Worm (Caenorhabditis elegans) whole organism, L3 larva: ENCODE data around the gene msp-36.

Source experiments
- ceh-9 ChIP-seq: sonication (generic microtip); optimal IDR thresholded peaks from 2 replicates; lab custom pipeline; 2018; ENCODE audit warnings: missing biosample characterization, missing genetic modification characterization
- egl-5 ChIP-seq: fragments of 150-350 bp; optimal IDR thresholded peaks from 2 replicates; lab custom pipeline; 2017; ENCODE audit warnings: missing biosample characterization, missing genetic modification reagents, missing genetic modification characterization, inconsistent platforms
- elt-1 ChIP-seq: fragments of 150-350 bp; optimal IDR thresholded peaks from 2 replicates; lab custom pipeline; 2014; ENCODE audit warnings: missing biosample characterization, missing genetic modification characterization
- eor-1 ChIP-seq, 2 experiments: fragments of 150-350 bp; optimal IDR thresholded peaks; 2 replicates each; lab custom pipeline; 2014 to 2018; ENCODE audit warnings: missing biosample characterization in 2 of 2, missing genetic modification characterization in 2 of 2
- fkh-10 ChIP-seq: sonication (generic microtip); optimal IDR thresholded peaks from 2 replicates; lab custom pipeline; 2017; ENCODE audit warnings: missing biosample characterization, missing genetic modification reagents, missing genetic modification characterization
- fos-1 ChIP-seq: fragments of 150-350 bp; optimal IDR thresholded peaks from 2 replicates; lab custom pipeline; 2014; ENCODE audit warnings: missing biosample characterization, missing genetic modification characterization
- nhr-11 ChIP-seq: fragments of 150-350 bp; optimal IDR thresholded peaks from 2 replicates; lab custom pipeline; 2014; ENCODE audit warnings: missing biosample characterization, missing genetic modification characterization
- nhr-237 ChIP-seq: fragments of 150-350 bp; optimal IDR thresholded peaks from 2 replicates; lab custom pipeline; 2014; ENCODE audit warnings: missing biosample characterization, missing genetic modification characterization
- snpc-4 ChIP-seq: fragments of 150-350 bp; optimal IDR thresholded peaks from 2 replicates; lab custom pipeline; 2014; ENCODE audit warnings: missing biosample characterization, missing genetic modification characterization
- unc-62 ChIP-seq: fragments of 150-350 bp; sonication (generic microtip); optimal IDR thresholded peaks from 4 replicates; lab custom pipeline; 2014; ENCODE audit warnings: missing biosample characterization, missing genetic modification reagents, missing genetic modification characterization

DNA sequence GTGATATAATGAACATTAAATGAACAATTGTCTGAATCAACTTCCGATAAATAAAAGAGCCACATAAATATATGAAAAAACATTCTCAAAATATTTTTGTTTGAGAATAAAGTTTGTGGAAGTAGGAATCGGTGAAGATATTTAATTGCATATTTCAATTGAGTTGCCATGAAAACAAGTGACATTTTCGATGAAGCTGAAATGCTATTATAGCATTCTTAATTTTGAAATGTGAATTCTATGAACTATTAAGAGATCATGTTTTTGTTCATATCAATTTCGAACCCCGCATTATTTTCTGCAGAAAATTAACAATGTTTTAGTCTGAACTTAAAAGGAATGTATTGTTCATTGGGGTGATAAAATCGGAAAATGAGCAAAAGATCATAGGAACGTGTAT, 27.0 kb downstream of the msp-36 start, which contains the start of gene irld-21:
- no peak for TF ChIP-seq nhr-237 (tag; lab: Kevin White, UChicago)
- no peak for TF ChIP-seq elt-1 (tag; lab: Kevin White, UChicago)
- TF ChIP-seq ceh-9 (tag; lab: Kevin White, UChicago): no peak
- TF ChIP-seq snpc-4: no peak
- no peak for TF ChIP-seq eor-1 (tag; optimal IDR thresholded peaks at IDR 0.05; lab: Kevin White, UChicago)
- no peak for TF ChIP-seq egl-5 (tag; lab: Kevin White, UChicago)
- no peak for TF ChIP-seq unc-62 (GFP tag; lab: Kevin White, UChicago)
- TF ChIP-seq fkh-10 (GFP tag; lab: Kevin White, UChicago): no peak
- no peak for TF ChIP-seq fos-1 (tag; lab: Kevin White, UChicago)
- no peak for TF ChIP-seq nhr-11
